Worm (Caenorhabditis elegans) whole organism, young adult: ENCODE measurements around the gene Y97E10AR.3.

Experiments used
- F37B4.10 ChIP-seq: fragments of 200-800 bp; sonication (Bioruptor generic); IDR thresholded peaks from 2 replicates; pipeline ENCODE4 v1.3.6; 2022; ENCODE audit warnings: missing genetic modification characterization, missing compliant biosample characterization
- Y67H2A.10 ChIP-seq: fragments of 200-800 bp; sonication (Bioruptor generic); conservative IDR thresholded peaks from 2 replicates; pipeline ENCODE4 v1.3.6; 2022; ENCODE audit warnings: missing genetic modification reagents, missing genetic modification characterization, missing compliant biosample characterization
- ama-1 ChIP-seq, 3 experiments: fragments of 150-350 bp in 1 of 3; sonication (generic microtip) in 2 of 3; optimal IDR thresholded peaks; 2 replicates each; lab custom pipeline; 2014 to 2018; ENCODE audit warnings: missing biosample characterization in 2 of 3, missing genetic modification characterization in 2 of 3, missing genetic modification reagents in 2 of 3
- die-1 ChIP-seq: sonication (generic microtip); optimal IDR thresholded peaks from 2 replicates; lab custom pipeline; 2016; ENCODE audit warnings: missing genotype, mild to moderate bottlenecking, missing genetic modification characterization, missing compliant biosample characterization
- dox-1 ChIP-seq: fragments of 200-800 bp; sonication (Bioruptor generic); IDR thresholded peaks from 2 replicates; pipeline ENCODE4 v1.3.6; 2022; ENCODE audit warnings: missing genetic modification reagents, missing genetic modification characterization, missing compliant biosample characterization
- fkh-3 ChIP-seq: sonication (generic microtip); optimal IDR thresholded peaks from 2 replicates; lab custom pipeline; 2016; ENCODE audit warnings: mild to moderate bottlenecking, missing genetic modification characterization, missing compliant biosample characterization
- lsl-1 ChIP-seq: fragments of 200-800 bp; sonication (Bioruptor generic); optimal IDR thresholded peaks from 2 replicates; lab custom pipeline; 2018; ENCODE audit warnings: mild to moderate bottlenecking, missing genetic modification characterization, moderate library complexity, missing compliant biosample characterization
- mcd-1 ChIP-seq: fragments of 200-800 bp; sonication (Bioruptor generic); IDR thresholded peaks from 2 replicates; pipeline ENCODE4 v1.3.6; 2022; ENCODE audit warnings: missing genetic modification reagents, missing genetic modification characterization, missing compliant biosample characterization
- nhr-27 ChIP-seq: fragments of 200-800 bp; sonication (Bioruptor generic); optimal IDR thresholded peaks from 2 replicates; lab custom pipeline; 2018; ENCODE audit warnings: mild to moderate bottlenecking, missing genetic modification characterization, moderate library complexity, missing compliant biosample characterization
- pha-4 ChIP-seq: fragments of 150-350 bp; sonication (generic microtip); optimal IDR thresholded peaks from 2 replicates; lab custom pipeline; 2014; ENCODE audit warnings: missing biosample characterization, missing genetic modification reagents, missing genetic modification characterization
- sptf-2 ChIP-seq: fragments of 200-800 bp; sonication (Bioruptor generic); optimal IDR thresholded peaks from 2 replicates; lab custom pipeline; 2018; ENCODE audit warnings: mild to moderate bottlenecking, missing genetic modification characterization, missing compliant biosample characterization
- unc-130 ChIP-seq: sonication (generic microtip); optimal IDR thresholded peaks from 2 replicates; lab custom pipeline; 2016; ENCODE audit warnings: missing genetic modification reagents, missing genetic modification characterization, missing compliant biosample characterization
- ztf-25 ChIP-seq: fragments of 200-800 bp; sonication (Bioruptor generic); IDR thresholded peaks from 2 replicates; pipeline ENCODE4 v1.3.6; 2022; ENCODE audit warnings: missing genetic modification reagents, missing genetic modification characterization, missing compliant biosample characterization

ce11 chrV:7956218-7956617 lies 51.1 kb downstream of the Y97E10AR.3 start, which contains the start of gene pals-34:
- TF ChIP-seq ztf-25 (GFP tag; lab: Robert Waterston, UW), result no peak
- TF ChIP-seq mcd-1 (GFP tag; lab: Robert Waterston, UW), result no peak
- TF ChIP-seq dox-1 (GFP tag; lab: Robert Waterston, UW), result no peak
- no peak for TF ChIP-seq nhr-27 (tag; lab: Kevin White, UChicago)
- TF ChIP-seq lsl-1 (GFP tag; lab: Kevin White, UChicago), result no peak
- no peak for TF ChIP-seq ama-1 (optimal IDR thresholded peaks at IDR 0.05; lab: Kevin White, UChicago)
- no peak for TF ChIP-seq ama-1 (GFP tag; optimal IDR thresholded peaks at IDR 0.05; lab: Kevin White, UChicago)
- TF ChIP-seq fkh-3 (tag; lab: Kevin White, UChicago), result no peak
- no peak for TF ChIP-seq sptf-2 (GFP tag; lab: Kevin White, UChicago)
- no peak for TF ChIP-seq F37B4.10 (GFP tag; lab: Robert Waterston, UW)
- TF ChIP-seq unc-130 (GFP tag; lab: Kevin White, UChicago), result no peak
- TF ChIP-seq Y67H2A.10 (GFP tag; lab: Robert Waterston, UW), result no peak
- TF ChIP-seq pha-4 (tag; lab: Kevin White, UChicago), result no peak
- TF ChIP-seq die-1 (tag; lab: Kevin White, UChicago), result no peak
